Fruit fly (Drosophila melanogaster) whole organism, prepupa: ENCODE results near the gene CG42553.

Experiments used
- CG10669 ChIP-seq: fragments of 200-800 bp; sonication (Bioruptor generic); optimal IDR thresholded peaks from 3 replicates; lab custom pipeline; 2018; ENCODE audit warnings: missing biosample characterization, mild to moderate bottlenecking, missing genetic modification characterization, moderate library complexity
- CG11294 ChIP-seq: fragments of 200-800 bp; sonication (Bioruptor generic); IDR thresholded peaks from 2 replicates; pipeline ENCODE4 v1.3.6; 2022; ENCODE audit warnings: missing biosample characterization, missing genetic modification characterization
- CG11762 ChIP-seq: fragments of 200-800 bp; sonication (Bioruptor generic); optimal IDR thresholded peaks from 3 replicates; lab custom pipeline; 2016; ENCODE audit warnings: missing biosample characterization, missing genetic modification characterization; ENCODE audit not compliant: insufficient read depth
- CG11902 ChIP-seq: fragments of 200-800 bp; sonication (Bioruptor generic); optimal IDR thresholded peaks from 3 replicates; lab custom pipeline; 2016; ENCODE audit warnings: missing biosample characterization, missing genetic modification characterization
- CG16779 ChIP-seq: fragments of 200-800 bp; sonication (Bioruptor generic); optimal IDR thresholded peaks from 3 replicates; lab custom pipeline; 2017; ENCODE audit warnings: missing biosample characterization, mild to moderate bottlenecking, missing genetic modification characterization
- CG3032 ChIP-seq: fragments of 200-800 bp; optimal IDR thresholded peaks from 2 replicates; lab custom pipeline; 2019; ENCODE audit warnings: missing biosample characterization, mild to moderate bottlenecking, missing genetic modification characterization, moderate library complexity
- CG31627 ChIP-seq: fragments of 200-800 bp; sonication (Bioruptor generic); optimal IDR thresholded peaks from 3 replicates; lab custom pipeline; 2016; ENCODE audit warnings: missing biosample characterization, missing genetic modification characterization
- CG3919 ChIP-seq: fragments of 200-800 bp; sonication (Bioruptor generic); optimal IDR thresholded peaks from 3 replicates; lab custom pipeline; 2016; ENCODE audit warnings: missing biosample characterization, missing genetic modification characterization
- CG4318 ChIP-seq: fragments of 200-800 bp; sonication (Bioruptor generic); optimal IDR thresholded peaks from 3 replicates; lab custom pipeline; 2017; ENCODE audit warnings: missing biosample characterization, mild to moderate bottlenecking, missing genetic modification characterization
- CG6163 ChIP-seq: fragments of 200-800 bp; sonication (Bioruptor generic); IDR thresholded peaks from 3 replicates; pipeline ENCODE4 v1.3.6; 2022; ENCODE audit warnings: missing biosample characterization, missing genetic modification characterization
- CG6792 ChIP-seq: fragments of 200-800 bp; sonication (Bioruptor generic); optimal IDR thresholded peaks from 3 replicates; lab custom pipeline; 2016; ENCODE audit warnings: missing biosample characterization, missing genetic modification characterization
- CG6808 ChIP-seq: fragments of 200-800 bp; sonication (Bioruptor generic); optimal IDR thresholded peaks from 3 replicates; lab custom pipeline; 2017; ENCODE audit warnings: missing biosample characterization, missing genetic modification characterization, mild to moderate bottlenecking, moderate library complexity, missing genetic modification reagents
- CG6854 ChIP-seq: fragments of 200-800 bp; sonication (Bioruptor generic); optimal IDR thresholded peaks from 2 replicates; lab custom pipeline; 2017; ENCODE audit warnings: missing biosample characterization, mild to moderate bottlenecking, missing genetic modification characterization
- CG7368 ChIP-seq: fragments of 200-800 bp; sonication (Bioruptor generic); optimal IDR thresholded peaks from 3 replicates; lab custom pipeline; 2016; ENCODE audit warnings: missing biosample characterization, missing genetic modification characterization
- CG8119 ChIP-seq: fragments of 200-800 bp; sonication (Bioruptor generic); IDR thresholded peaks from 3 replicates; pipeline ENCODE4 v1.3.6; 2022; ENCODE audit warnings: missing biosample characterization, missing genetic modification characterization
- CG8319 ChIP-seq: fragments of 200-800 bp; sonication (Bioruptor generic); optimal IDR thresholded peaks from 3 replicates; lab custom pipeline; 2016; ENCODE audit warnings: missing biosample characterization, missing genetic modification characterization
- CG9139 ChIP-seq: fragments of 200-800 bp; sonication (Bioruptor generic); optimal IDR thresholded peaks from 3 replicates; lab custom pipeline; 2017; ENCODE audit warnings: missing biosample characterization, mild to moderate bottlenecking, missing genetic modification characterization
- Eip75B ChIP-seq: fragments of 200-800 bp; sonication (Bioruptor generic); optimal IDR thresholded peaks from 3 replicates; lab custom pipeline; 2016; ENCODE audit warnings: missing biosample characterization, missing genetic modification characterization
- Eip78C ChIP-seq: fragments of 200-800 bp; sonication (Bioruptor generic); peaks from one replicate; lab custom pipeline; 2016; ENCODE audit warnings: missing biosample characterization, missing genetic modification characterization
- Ets21C ChIP-seq: fragments of 200-800 bp; sonication (Bioruptor generic); optimal IDR thresholded peaks from 3 replicates; lab custom pipeline; 2016; ENCODE audit warnings: missing biosample characterization, missing genetic modification characterization
- Gug ChIP-seq: fragments of 200-800 bp; sonication (Bioruptor generic); IDR thresholded peaks from 2 replicates; pipeline ENCODE4 v1.3.6; 2022; ENCODE audit warnings: missing biosample characterization, missing genetic modification characterization
- Hr38 ChIP-seq: sonication (Bioruptor generic); optimal IDR thresholded peaks from 2 replicates; lab custom pipeline; 2016; ENCODE audit warnings: missing biosample characterization, missing genetic modification characterization
- Hr4 ChIP-seq: fragments of 200-800 bp; sonication (Bioruptor generic); optimal IDR thresholded peaks from 3 replicates; lab custom pipeline; 2016; ENCODE audit warnings: missing biosample characterization, missing genetic modification characterization
- Lpt ChIP-seq: fragments of 200-800 bp; sonication (Bioruptor generic); optimal IDR thresholded peaks from 3 replicates; lab custom pipeline; 2016; ENCODE audit warnings: missing biosample characterization, missing genetic modification characterization
- Met ChIP-seq: fragments of 200-800 bp; sonication (Bioruptor generic); optimal IDR thresholded peaks from 3 replicates; lab custom pipeline; 2016; ENCODE audit warnings: missing biosample characterization, missing genetic modification characterization
- Smox ChIP-seq: fragments of 200-800 bp; sonication (Bioruptor generic); optimal IDR thresholded peaks from 3 replicates; lab custom pipeline; 2016; ENCODE audit warnings: missing biosample characterization, missing genetic modification characterization
- Sox14 ChIP-seq: fragments of 200-800 bp; sonication (Bioruptor generic); optimal IDR thresholded peaks from 3 replicates; lab custom pipeline; 2016; ENCODE audit warnings: missing biosample characterization, missing genetic modification characterization
- Sox15 ChIP-seq: fragments of 200-800 bp; sonication (Bioruptor generic); optimal IDR thresholded peaks from 3 replicates; lab custom pipeline; 2016; ENCODE audit warnings: missing biosample characterization, missing genetic modification characterization
- achi ChIP-seq: fragments of 200-800 bp; sonication (Bioruptor generic); optimal IDR thresholded peaks from 3 replicates; lab custom pipeline; 2016; ENCODE audit warnings: missing biosample characterization, missing genetic modification characterization
- acj6 ChIP-seq: fragments of 200-800 bp; sonication (Bioruptor generic); optimal IDR thresholded peaks from 3 replicates; lab custom pipeline; 2016; ENCODE audit warnings: missing biosample characterization, missing genetic modification characterization
- cyc ChIP-seq: fragments of 200-800 bp; sonication (Bioruptor generic); optimal IDR thresholded peaks from 3 replicates; lab custom pipeline; 2016; ENCODE audit warnings: missing biosample characterization, missing genetic modification characterization
- dac ChIP-seq: fragments of 200-800 bp; sonication (Bioruptor generic); optimal IDR thresholded peaks from 2 replicates; lab custom pipeline; 2017; ENCODE audit warnings: missing biosample characterization, mild to moderate bottlenecking, missing genetic modification characterization
- eg ChIP-seq: fragments of 200-800 bp; sonication (Bioruptor generic); IDR thresholded peaks from 3 replicates; pipeline ENCODE4 v1.3.6; 2022; ENCODE audit warnings: missing biosample characterization, missing genetic modification characterization
- esn ChIP-seq: fragments of 200-800 bp; sonication (Bioruptor generic); optimal IDR thresholded peaks from 2 replicates; lab custom pipeline; 2016; ENCODE audit warnings: missing biosample characterization, mild to moderate bottlenecking, missing genetic modification characterization, moderate library complexity
- fd59A ChIP-seq: fragments of 200-800 bp; sonication (Bioruptor generic); optimal IDR thresholded peaks from 2 replicates; lab custom pipeline; 2017; ENCODE audit warnings: missing biosample characterization, mild to moderate bottlenecking, missing genetic modification characterization, missing genetic modification reagents
- fd85E ChIP-seq: fragments of 200-800 bp; sonication (Bioruptor generic); optimal IDR thresholded peaks from 3 replicates; lab custom pipeline; 2016; ENCODE audit warnings: missing biosample characterization, missing genetic modification characterization
- fkh ChIP-seq: fragments of 200-800 bp; sonication (Bioruptor generic); optimal IDR thresholded peaks from 3 replicates; lab custom pipeline; 2017; ENCODE audit warnings: missing biosample characterization, mild to moderate bottlenecking, missing genetic modification characterization, moderate library complexity
- lz ChIP-seq: fragments of 200-800 bp; sonication (Bioruptor generic); optimal IDR thresholded peaks from 3 replicates; lab custom pipeline; 2016; ENCODE audit warnings: missing biosample characterization, missing genetic modification characterization
- net ChIP-seq: fragments of 200-800 bp; sonication (Bioruptor generic); optimal IDR thresholded peaks from 3 replicates; lab custom pipeline; 2016; ENCODE audit warnings: missing biosample characterization, missing genetic modification characterization
- pdm3 ChIP-seq: fragments of 200-800 bp; sonication (Bioruptor generic); optimal IDR thresholded peaks from 3 replicates; lab custom pipeline; 2016; ENCODE audit warnings: missing biosample characterization, missing genetic modification characterization
- salr ChIP-seq, 2 experiments: fragments of 200-800 bp; sonication (Bioruptor generic); optimal IDR thresholded peaks; 3 replicates each; lab custom pipeline; 2016 to 2018; ENCODE audit warnings: missing biosample characterization in 2 of 2, missing genetic modification characterization in 2 of 2, mild to moderate bottlenecking in 1 of 2
- spab ChIP-seq: fragments of 200-800 bp; sonication (Bioruptor generic); optimal IDR thresholded peaks from 2 replicates; lab custom pipeline; 2017; ENCODE audit warnings: missing biosample characterization, mild to moderate bottlenecking, missing genetic modification characterization, missing genetic modification reagents
- ss ChIP-seq, 2 experiments: fragments of 200-800 bp; sonication (Bioruptor generic); optimal IDR thresholded peaks; 2 replicates in 1 of 2; 3 replicates in 1 of 2; lab custom pipeline; 2017 to 2018; ENCODE audit warnings: mild to moderate bottlenecking in 2 of 2, missing biosample characterization in 2 of 2, missing genetic modification characterization in 2 of 2, moderate library complexity in 1 of 2
- svp ChIP-seq: fragments of 200-800 bp; sonication (Bioruptor generic); peaks from one replicate; lab custom pipeline; 2016; ENCODE audit warnings: missing biosample characterization, missing genetic modification characterization
- topi ChIP-seq: fragments of 200-800 bp; sonication (Bioruptor generic); optimal IDR thresholded peaks from 3 replicates; lab custom pipeline; 2016; ENCODE audit warnings: missing biosample characterization, missing genetic modification characterization
- vri ChIP-seq: fragments of 200-800 bp; sonication (Bioruptor generic); optimal IDR thresholded peaks from 3 replicates; lab custom pipeline; 2016; ENCODE audit warnings: missing biosample characterization, mild to moderate bottlenecking, missing genetic modification characterization

The CG42553 gene

DNA sequence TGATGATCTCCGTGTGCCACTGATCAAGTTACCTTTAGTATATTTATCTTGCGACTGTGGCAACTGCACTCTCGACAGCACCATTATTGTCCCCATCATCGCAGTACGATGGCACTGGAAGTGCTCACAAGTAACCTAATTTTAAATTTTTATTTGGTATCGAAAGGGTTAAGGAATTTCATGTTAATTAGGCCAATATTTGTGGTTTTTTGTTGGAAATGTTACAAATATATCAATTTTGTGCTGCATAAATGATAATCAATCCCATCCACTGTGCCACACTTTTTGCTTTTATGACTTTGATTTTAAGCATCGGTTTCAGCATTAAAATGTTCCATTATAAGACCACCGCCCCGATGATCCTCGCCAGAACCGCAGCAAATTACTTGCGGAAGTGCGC is 11.3 kb upstream of the CG42553 start (continued):
- peak; percentile 78 for TF ChIP-seq CG31627 (GFP tag; lab: Kevin White, UChicago)
- no peak for TF ChIP-seq CG4318
- peak; percentile 59 for TF ChIP-seq CG11762 (GFP tag; lab: Kevin White, UChicago)
- TF ChIP-seq CG16779 (tag; lab: Kevin White, UChicago): no peak
- peak; percentile 77 for TF ChIP-seq CG3919
- TF ChIP-seq CG11902: peak; percentile 51
- peak; percentile 80 for TF ChIP-seq Smox (GFP tag; lab: Kevin White, UChicago)
- peak; percentile 36 for TF ChIP-seq vri
- TF ChIP-seq pdm3 (GFP tag; lab: Kevin White, UChicago): peak; percentile 75
- peak; percentile 74 for TF ChIP-seq svp
- TF ChIP-seq Gug: peak; percentile 47; the same call in 1 of the 2 replicates
- peak; percentile 70 for TF ChIP-seq CG6808 (GFP tag; lab: Kevin White, UChicago)
- TF ChIP-seq Met (GFP tag; lab: Kevin White, UChicago): peak; percentile 83
- peak; percentile 34 for TF ChIP-seq Hr4 (GFP tag; lab: Kevin White, UChicago)
- TF ChIP-seq CG9139 (GFP tag; lab: Kevin White, UChicago): no peak
- TF ChIP-seq salr (GFP tag; optimal IDR thresholded peaks at IDR 0.05; lab: Kevin White, UChicago): peak; percentile 23 to 48
- peak; percentile 83 for TF ChIP-seq Eip75B (GFP tag; lab: Kevin White, UChicago)
- TF ChIP-seq Lpt (GFP tag; lab: Kevin White, UChicago): peak; percentile 21
- TF ChIP-seq lz: peak; percentile 71

DNA sequence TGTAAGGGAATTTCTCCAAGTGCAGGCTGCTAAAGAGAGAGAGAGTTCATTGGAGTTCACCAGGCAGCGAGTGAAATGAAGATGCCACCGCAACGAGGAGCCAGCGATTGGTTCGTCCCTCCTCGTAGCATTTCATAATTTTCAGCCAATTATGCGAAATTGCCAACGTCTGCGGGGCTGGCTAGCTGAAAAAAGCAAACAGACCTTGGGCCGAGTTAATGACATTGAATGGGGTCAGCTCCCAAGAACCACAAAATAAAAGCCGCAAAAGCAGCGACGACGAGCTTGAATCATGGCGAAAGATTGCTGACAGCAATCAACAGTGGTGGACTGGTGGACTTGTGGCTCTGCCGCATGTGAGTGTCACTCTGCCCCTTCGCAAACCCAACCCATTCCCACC is 10.3 kb upstream of the CG42553 start:
- TF ChIP-seq ss (GFP tag; optimal IDR thresholded peaks at IDR 0.05; lab: Kevin White, UChicago): no peak
- peak; percentile 35 for TF ChIP-seq svp
- TF ChIP-seq CG3919: peak; percentile 15
- 0 out of 3 replicates have a peak, but pooled peaks have one; percentile 3 for TF ChIP-seq CG6163
- no peak for TF ChIP-seq Met (GFP tag; lab: Kevin White, UChicago)
- no peak for TF ChIP-seq net
- peak; percentile 14 for TF ChIP-seq Eip78C (GFP tag; lab: Kevin White, UChicago)
- no peak for TF ChIP-seq Sox14 (GFP tag; lab: Kevin White, UChicago)

DNA sequence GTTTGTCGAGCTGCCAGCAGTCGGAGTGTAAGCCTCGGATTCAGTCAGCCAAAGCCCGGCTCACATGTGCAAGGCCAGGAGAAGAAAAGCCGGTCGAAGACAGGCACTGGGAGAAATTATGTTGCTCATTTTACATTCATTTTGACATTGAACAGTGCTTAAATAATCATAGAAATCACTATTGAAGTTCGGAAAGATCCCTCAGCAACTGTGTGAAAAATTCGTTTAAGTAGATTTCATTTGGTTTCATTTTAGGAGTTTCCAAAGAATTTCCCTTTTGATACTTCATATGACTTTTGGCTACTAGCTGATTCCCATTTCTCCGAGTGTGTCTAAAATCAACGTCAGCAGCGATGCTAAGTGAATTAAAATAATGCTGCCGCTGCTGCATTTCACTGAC is 9.4 kb upstream of the CG42553 start:
- peak; percentile 29 for TF ChIP-seq Sox15
- TF ChIP-seq dac (GFP tag; lab: Kevin White, UChicago): peak; percentile 77
- TF ChIP-seq svp: peak; percentile 76
- peak; percentile 79 for TF ChIP-seq esn (GFP tag; lab: Kevin White, UChicago)
- TF ChIP-seq CG6854 (GFP tag; lab: Kevin White, UChicago): peak; percentile 26
- TF ChIP-seq CG10669 (GFP tag; lab: Kevin White, UChicago): peak; percentile 12
- TF ChIP-seq CG11902: peak; percentile 10
- TF ChIP-seq Ets21C (GFP tag; lab: Kevin White, UChicago): peak; percentile 30
- peak; percentile 55 for TF ChIP-seq vri
- TF ChIP-seq lz: peak; percentile 41
- peak; percentile 68 for TF ChIP-seq CG8319 (GFP tag; lab: Kevin White, UChicago)
- peak; percentile 96 for TF ChIP-seq Eip78C (GFP tag; lab: Kevin White, UChicago)
- peak; percentile 13 for TF ChIP-seq spab
- TF ChIP-seq CG8119 (GFP tag; lab: Robert Waterston, UW): peak; percentile 89
- peak; percentile 77 for TF ChIP-seq CG4318
- TF ChIP-seq eg (GFP tag; lab: Robert Waterston, UW): peak; percentile 76
- TF ChIP-seq acj6 (GFP tag; lab: Kevin White, UChicago): peak; percentile 74
- peak; percentile 74 for TF ChIP-seq CG6808 (GFP tag; lab: Kevin White, UChicago)
- TF ChIP-seq fd85E: no peak
- peak; percentile 39 for TF ChIP-seq cyc
- peak; percentile 55 for TF ChIP-seq CG6792
- TF ChIP-seq CG11294: peak; percentile 61
- peak; percentile 74 for TF ChIP-seq CG31627 (GFP tag; lab: Kevin White, UChicago)
- TF ChIP-seq CG11762 (GFP tag; lab: Kevin White, UChicago): no peak
- no peak for TF ChIP-seq fkh (GFP tag; lab: Kevin White, UChicago)
- peak; percentile 78 for TF ChIP-seq CG3032
- TF ChIP-seq Met (GFP tag; lab: Kevin White, UChicago): peak; percentile 81
- peak; percentile 93 for TF ChIP-seq Hr4 (GFP tag; lab: Kevin White, UChicago)
- peak; percentile 75 for TF ChIP-seq Gug
- peak in 1 of 2 experiments; percentile 53 for TF ChIP-seq ss (GFP tag; optimal IDR thresholded peaks at IDR 0.05; lab: Kevin White, UChicago)
- TF ChIP-seq Hr38 (GFP tag; lab: Kevin White, UChicago): no peak
- peak; percentile 50 for TF ChIP-seq Eip75B (GFP tag; lab: Kevin White, UChicago)
- TF ChIP-seq fd59A (GFP tag; lab: Kevin White, UChicago): peak; percentile 43
- peak; percentile 81 for TF ChIP-seq CG6163
- TF ChIP-seq CG7368 (GFP tag; lab: Kevin White, UChicago): peak; percentile 16
- peak; percentile 59 for TF ChIP-seq achi (GFP tag; lab: Kevin White, UChicago)
- peak; percentile 69 for TF ChIP-seq topi
